Worm (Caenorhabditis elegans) whole organism, mixed stage, embryonic: ENCODE data around the gene ZK643.2.
"Not testable (repeated sequence)": the region's sequence is repeated elsewhere in the genome, so short reads cannot be mapped to it uniquely, and the experiment has no call there.

Source experiments
- M03D4.4 ChIP-seq: sonication (generic microtip); optimal IDR thresholded peaks from 2 replicates; lab custom pipeline; 2017; ENCODE audit warnings: mild to moderate bottlenecking, missing genetic modification characterization, missing compliant biosample characterization
- bed-3 ChIP-seq: fragments of 200-800 bp; sonication (Bioruptor generic); optimal IDR thresholded peaks from 3 replicates; lab custom pipeline; 2018; ENCODE audit warnings: mild to moderate bottlenecking, missing genetic modification characterization, moderate library complexity, missing compliant biosample characterization
- blmp-1 ChIP-seq: fragments of 150-350 bp; optimal IDR thresholded peaks from 2 replicates; lab custom pipeline; 2014; ENCODE audit warnings: missing biosample characterization, missing genetic modification characterization
- ceh-39 ChIP-seq: fragments of 150-350 bp; optimal IDR thresholded peaks from 2 replicates; lab custom pipeline; 2014; ENCODE audit warnings: missing biosample characterization, missing genetic modification characterization
- ceh-43 ChIP-seq: fragments of 200-800 bp; sonication (Bioruptor generic); optimal IDR thresholded peaks from 2 replicates; lab custom pipeline; 2018; ENCODE audit warnings: mild to moderate bottlenecking, missing genetic modification characterization, moderate library complexity, missing compliant biosample characterization
- ceh-83 ChIP-seq: fragments of 200-800 bp; sonication (Bioruptor generic); optimal IDR thresholded peaks from 2 replicates; lab custom pipeline; 2018; ENCODE audit warnings: mild to moderate bottlenecking, missing genetic modification characterization, missing compliant biosample characterization
- ces-1 ChIP-seq: fragments of 150-350 bp; optimal IDR thresholded peaks from 2 replicates; lab custom pipeline; 2014; ENCODE audit warnings: missing biosample characterization, missing genetic modification reagents, missing genetic modification characterization
- cnd-1 ChIP-seq: fragments of 200-800 bp; sonication (Bioruptor generic); optimal IDR thresholded peaks from 2 replicates; lab custom pipeline; 2018; ENCODE audit warnings: mild to moderate bottlenecking, missing genetic modification characterization, missing compliant biosample characterization
- drap-1 ChIP-seq: fragments of 200-800 bp; sonication (Bioruptor generic); optimal IDR thresholded peaks from 3 replicates; lab custom pipeline; 2018; ENCODE audit warnings: mild to moderate bottlenecking, missing genetic modification characterization, missing compliant biosample characterization
- elt-1 ChIP-seq: sonication (generic microtip); optimal IDR thresholded peaks from 2 replicates; lab custom pipeline; 2017; ENCODE audit warnings: missing genetic modification characterization, mild to moderate bottlenecking, missing compliant biosample characterization, antibody characterized with exemption, moderate library complexity, borderline replicate concordance; ENCODE audit not compliant: insufficient read depth
- elt-3 ChIP-seq: fragments of 150-350 bp; optimal IDR thresholded peaks from 2 replicates; lab custom pipeline; 2014; ENCODE audit warnings: missing biosample characterization, missing genetic modification characterization
- flh-1 ChIP-seq: fragments of 200-800 bp; sonication (Bioruptor generic); optimal IDR thresholded peaks from 2 replicates; lab custom pipeline; 2018; ENCODE audit warnings: mild to moderate bottlenecking, missing genetic modification characterization, moderate library complexity, missing compliant biosample characterization
- ham-2 ChIP-seq: fragments of 200-800 bp; sonication (Bioruptor generic); optimal IDR thresholded peaks from 2 replicates; lab custom pipeline; 2018; ENCODE audit warnings: mild to moderate bottlenecking, missing genetic modification characterization, missing compliant biosample characterization
- hlh-1 ChIP-seq: fragments of 150-350 bp; optimal IDR thresholded peaks from 2 replicates; lab custom pipeline; 2014; ENCODE audit warnings: missing biosample characterization, missing genetic modification reagents, missing genetic modification characterization
- lin-13 ChIP-seq: fragments of 150-350 bp; optimal IDR thresholded peaks from 2 replicates; lab custom pipeline; 2014; ENCODE audit warnings: missing biosample characterization, missing genetic modification characterization
- lin-32 ChIP-seq: fragments of 200-800 bp; sonication (Bioruptor generic); optimal IDR thresholded peaks from 2 replicates; lab custom pipeline; 2018; ENCODE audit warnings: mild to moderate bottlenecking, missing genetic modification characterization, missing compliant biosample characterization
- lsy-2 ChIP-seq: fragments of 150-350 bp; optimal IDR thresholded peaks from 2 replicates; lab custom pipeline; 2014; ENCODE audit warnings: missing biosample characterization, missing genetic modification characterization
- mab-5 ChIP-seq: fragments of 150-350 bp; optimal IDR thresholded peaks from 2 replicates; lab custom pipeline; 2014; ENCODE audit warnings: missing biosample characterization, missing genetic modification characterization
- mep-1 ChIP-seq: fragments of 150-350 bp; optimal IDR thresholded peaks from 2 replicates; lab custom pipeline; 2017; ENCODE audit warnings: missing biosample characterization, missing genetic modification reagents, missing genetic modification characterization, inconsistent platforms
- mls-2 ChIP-seq: sonication (generic microtip); optimal IDR thresholded peaks from 2 replicates; lab custom pipeline; 2016; ENCODE audit warnings: mild to moderate bottlenecking, missing genetic modification characterization, moderate library complexity, missing compliant biosample characterization
- nhr-12 ChIP-seq: fragments of 150-350 bp; optimal IDR thresholded peaks from 2 replicates; lab custom pipeline; 2014; ENCODE audit warnings: missing biosample characterization, missing genetic modification characterization
- nhr-2 ChIP-seq: fragments of 150-350 bp; optimal IDR thresholded peaks from 2 replicates; lab custom pipeline; 2014; ENCODE audit warnings: missing biosample characterization, missing genetic modification characterization
- nhr-237 ChIP-seq: fragments of 150-350 bp; optimal IDR thresholded peaks from 2 replicates; lab custom pipeline; 2014; ENCODE audit warnings: missing biosample characterization, missing genetic modification characterization
- nhr-28 ChIP-seq: fragments of 150-350 bp; optimal IDR thresholded peaks from 2 replicates; lab custom pipeline; 2014; ENCODE audit warnings: missing biosample characterization, missing genetic modification characterization
- nhr-76 ChIP-seq: sonication (generic microtip); optimal IDR thresholded peaks from 2 replicates; lab custom pipeline; 2017; ENCODE audit warnings: missing biosample characterization, missing genetic modification characterization
- pha-4 ChIP-seq: fragments of 150-350 bp; optimal IDR thresholded peaks from 2 replicates; lab custom pipeline; 2018; ENCODE audit warnings: missing biosample characterization, missing genetic modification reagents, missing genetic modification characterization
- sem-2 ChIP-seq: fragments of 200-800 bp; sonication (Bioruptor generic); optimal IDR thresholded peaks from 2 replicates; lab custom pipeline; 2018; ENCODE audit warnings: mild to moderate bottlenecking, missing genetic modification characterization, missing compliant biosample characterization
- snpc-4 ChIP-seq: fragments of 150-350 bp; optimal IDR thresholded peaks from 2 replicates; lab custom pipeline; 2014; ENCODE audit warnings: missing biosample characterization, missing genetic modification characterization
- sptf-1 ChIP-seq: sonication (generic microtip); optimal IDR thresholded peaks from 2 replicates; lab custom pipeline; 2017; ENCODE audit warnings: mild to moderate bottlenecking, missing genetic modification characterization, moderate library complexity, missing compliant biosample characterization
- tbx-8 ChIP-seq: fragments of 200-800 bp; sonication (Bioruptor generic); optimal IDR thresholded peaks from 2 replicates; lab custom pipeline; 2018; ENCODE audit warnings: mild to moderate bottlenecking, missing genetic modification characterization, moderate library complexity, missing compliant biosample characterization
- unc-120 ChIP-seq: sonication (generic microtip); optimal IDR thresholded peaks from 2 replicates; lab custom pipeline; 2017; ENCODE audit warnings: missing genetic modification characterization, missing compliant biosample characterization; ENCODE audit not compliant: poor library complexity, severe bottlenecking
- unc-39 ChIP-seq: fragments of 150-350 bp; optimal IDR thresholded peaks from 2 replicates; lab custom pipeline; 2014; ENCODE audit warnings: missing biosample characterization, missing genetic modification characterization
- unc-62 ChIP-seq: fragments of 150-350 bp; optimal IDR thresholded peaks from 2 replicates; lab custom pipeline; 2014; ENCODE audit warnings: missing biosample characterization, missing genetic modification reagents, missing genetic modification characterization
- zip-8 ChIP-seq: fragments of 150-350 bp; optimal IDR thresholded peaks from 2 replicates; lab custom pipeline; 2014; ENCODE audit warnings: missing biosample characterization, missing genetic modification characterization
- ztf-11 ChIP-seq: fragments of 150-350 bp; optimal IDR thresholded peaks from 2 replicates; lab custom pipeline; 2014; ENCODE audit warnings: missing biosample characterization, missing genetic modification characterization

ZK643.2 gene

ce11 chrIII:9002545-9002944 is 46.2 kb downstream of the ZK643.2 start, which contains the start of the genes F59B2.15 and zif-1:
TSS of gene F59B2.15 (minus strand) at chrIII:9002645.
TSS of gene zif-1 (plus strand) at chrIII:9002779.
- TF ChIP-seq mep-1 (tag; lab: Kevin White, UChicago) (no peak), nhr-12 (tag; lab: Kevin White, UChicago) (no peak), ces-1 (GFP tag; lab: Kevin White, UChicago) (no peak), flh-1 (GFP tag; lab: Kevin White, UChicago) (no peak), M03D4.4 (tag; lab: Kevin White, UChicago) (no peak), sptf-1 (tag; lab: Kevin White, UChicago) (no peak), ceh-39 (tag; lab: Kevin White, UChicago) (no peak)
- TF ChIP-seq, all 35 proteins: peak for 0

ce11 chrIII:9004658-9005057 is 48.3 kb downstream of the ZK643.2 start:
- TF ChIP-seq nhr-76 (tag; lab: Kevin White, UChicago) (no peak), unc-120 (tag; lab: Kevin White, UChicago) (no peak), lin-13 (tag; lab: Kevin White, UChicago) (no peak), nhr-28 (tag; lab: Kevin White, UChicago) (no peak), ceh-39 (tag; lab: Kevin White, UChicago) (no peak), nhr-2 (tag; lab: Kevin White, UChicago) (no peak), nhr-237 (tag; lab: Kevin White, UChicago) (no peak), ham-2 (GFP tag; lab: Kevin White, UChicago) (no peak)

- not testable (repeated sequence) for TF ChIP-seq unc-120 (tag; lab: Kevin White, UChicago); nhr-76 (tag; lab: Kevin White, UChicago); cnd-1
These were observed 49.6 kb downstream of the ZK643.2 start, which contains the start of gene rab-6.1 for ce11 chrIII:9005905-9006372. TSS of gene rab-6.1 (minus strand) at chrIII:9005955.

ce11 chrIII:9007183-9007582 is 50.8 kb downstream of the ZK643.2 start:
- TF ChIP-seq elt-1 (tag; lab: Kevin White, UChicago) (no peak), nhr-12 (tag; lab: Kevin White, UChicago) (peak; percentile 57), unc-39 (tag; lab: Kevin White, UChicago) (no peak), unc-120 (tag; lab: Kevin White, UChicago) (peak; percentile 67), sem-2 (no peak), ceh-39 (tag; lab: Kevin White, UChicago) (no peak), mep-1 (tag; lab: Kevin White, UChicago) (no peak), nhr-28 (tag; lab: Kevin White, UChicago) (no peak), mls-2 (tag; lab: Kevin White, UChicago) (no peak), ham-2 (GFP tag; lab: Kevin White, UChicago) (no peak), pha-4 (tag; lab: Kevin White, UChicago) (peak; percentile 22), drap-1 (GFP tag; lab: Kevin White, UChicago) (peak; percentile 59), mab-5 (tag; lab: Kevin White, UChicago) (no peak), elt-3 (no peak), nhr-2 (tag; lab: Kevin White, UChicago) (no peak), zip-8 (tag; lab: Kevin White, UChicago) (no peak), hlh-1 (tag; lab: Kevin White, UChicago) (peak; percentile 87), flh-1 (GFP tag; lab: Kevin White, UChicago) (no peak), blmp-1 (tag; lab: Kevin White, UChicago) (no peak), M03D4.4 (tag; lab: Kevin White, UChicago) (no peak), lin-13 (tag; lab: Kevin White, UChicago) (no peak), ceh-43 (no peak), ztf-11 (no peak), lsy-2 (tag; lab: Kevin White, UChicago) (no peak), snpc-4 (tag; lab: Kevin White, UChicago) (no peak), ces-1 (GFP tag; lab: Kevin White, UChicago) (no peak), unc-62 (GFP tag; lab: Kevin White, UChicago) (peak; percentile 69), bed-3 (GFP tag; lab: Kevin White, UChicago) (no peak), ceh-83 (GFP tag; lab: Kevin White, UChicago) (no peak), cnd-1 (peak; percentile 24), nhr-76 (tag; lab: Kevin White, UChicago) (no peak), lin-32 (GFP tag; lab: Kevin White, UChicago) (no peak), tbx-8 (GFP tag; lab: Kevin White, UChicago) (no peak), nhr-237 (tag; lab: Kevin White, UChicago) (no peak), sptf-1 (tag; lab: Kevin White, UChicago) (peak; percentile 10)
